Fruit fly (Drosophila melanogaster) whole organism, embryonic: Measurements from ENCODE around the gene Syn1.

ENCODE experiments used
- CG10321 ChIP-seq: fragments of 200-800 bp; sonication (Bioruptor generic); IDR thresholded peaks from 2 replicates; pipeline ENCODE4 v1.3.6; 2022; ENCODE audit warnings: missing biosample characterization, missing genetic modification characterization
- CG10366 ChIP-seq: fragments of 200-800 bp; sonication (Bioruptor generic); IDR thresholded peaks from 2 replicates; pipeline ENCODE4 v1.3.6; 2022; ENCODE audit warnings: missing biosample characterization, missing genetic modification characterization
- CG10979 ChIP-seq: fragments of 200-800 bp; sonication (Bioruptor generic); optimal IDR thresholded peaks from 2 replicates; lab custom pipeline; 2018; ENCODE audit warnings: missing biosample characterization, mild to moderate bottlenecking, missing genetic modification characterization, moderate library complexity
- CG11085 ChIP-seq: fragments of 200-800 bp; sonication (Bioruptor generic); IDR thresholded peaks from 2 replicates; pipeline ENCODE4 v1.3.6; 2022; ENCODE audit warnings: missing biosample characterization, missing genetic modification characterization
- CG12071 ChIP-seq: fragments of 200-800 bp; sonication (Bioruptor generic); optimal IDR thresholded peaks from 3 replicates; lab custom pipeline; 2018; ENCODE audit warnings: missing biosample characterization, mild to moderate bottlenecking, missing genetic modification characterization
- CG14050 ChIP-seq: fragments of 200-800 bp; sonication (Bioruptor generic); IDR thresholded peaks from 3 replicates; pipeline ENCODE4 v1.3.6; 2022; ENCODE audit warnings: missing biosample characterization, missing genetic modification characterization
- CG15601 ChIP-seq: fragments of 200-800 bp; sonication (Bioruptor generic); optimal IDR thresholded peaks from 3 replicates; lab custom pipeline; 2019; ENCODE audit warnings: missing biosample characterization, mild to moderate bottlenecking, missing genetic modification characterization, moderate library complexity
- CG16779 ChIP-seq: fragments of 200-800 bp; sonication (Bioruptor generic); IDR thresholded peaks from 2 replicates; pipeline ENCODE4 v1.3.6; 2022; ENCODE audit warnings: missing biosample characterization, missing genetic modification characterization
- CG18262 ChIP-seq: fragments of 200-800 bp; optimal IDR thresholded peaks from 3 replicates; lab custom pipeline; 2019; ENCODE audit warnings: missing biosample characterization, mild to moderate bottlenecking, missing genetic modification characterization, moderate library complexity
- CG31365 ChIP-seq: fragments of 200-800 bp; sonication (Bioruptor generic); optimal IDR thresholded peaks from 2 replicates; lab custom pipeline; 2018; ENCODE audit warnings: missing biosample characterization, mild to moderate bottlenecking, missing genetic modification characterization
- CG32767 ChIP-seq: fragments of 200-800 bp; sonication (Bioruptor generic); IDR thresholded peaks from 2 replicates; pipeline ENCODE4 v1.3.6; 2022; ENCODE audit warnings: missing biosample characterization, missing genetic modification characterization
- CG4282 ChIP-seq: fragments of 200-800 bp; sonication (Bioruptor generic); optimal IDR thresholded peaks from 2 replicates; lab custom pipeline; 2016; ENCODE audit warnings: missing biosample characterization, missing genetic modification characterization
- CG4730 ChIP-seq: fragments of 200-800 bp; sonication (Bioruptor generic); IDR thresholded peaks from 2 replicates; pipeline ENCODE4 v1.3.6; 2022; ENCODE audit warnings: missing biosample characterization, missing genetic modification characterization
- CG7357 ChIP-seq: fragments of 200-800 bp; sonication (Bioruptor generic); IDR thresholded peaks from 3 replicates; pipeline ENCODE4 v1.3.6; 2022; ENCODE audit warnings: missing biosample characterization, missing genetic modification characterization
- CG7372 ChIP-seq: fragments of 200-800 bp; sonication (Bioruptor generic); IDR thresholded peaks from 2 replicates; pipeline ENCODE4 v1.3.6; 2022; ENCODE audit warnings: missing biosample characterization, missing genetic modification characterization
- CG8281 ChIP-seq: fragments of 200-800 bp; sonication (Bioruptor generic); optimal IDR thresholded peaks from 2 replicates; lab custom pipeline; 2018; ENCODE audit warnings: missing biosample characterization, mild to moderate bottlenecking, missing genetic modification characterization, moderate library complexity
- CG9437 ChIP-seq: fragments of 200-800 bp; sonication (Bioruptor generic); optimal IDR thresholded peaks from 2 replicates; lab custom pipeline; 2018; ENCODE audit warnings: missing biosample characterization, mild to moderate bottlenecking, missing genetic modification characterization
- Dbx ChIP-seq: fragments of 200-800 bp; sonication (Bioruptor generic); IDR thresholded peaks from 3 replicates; pipeline ENCODE4 v1.3.6; 2022; ENCODE audit warnings: missing biosample characterization, missing genetic modification characterization
- Dref ChIP-seq: fragments of 200-800 bp; sonication (Bioruptor generic); IDR thresholded peaks from 2 replicates; pipeline ENCODE4 v1.3.6; 2022; ENCODE audit warnings: missing biosample characterization, missing genetic modification characterization
- Drgx ChIP-seq: fragments of 200-800 bp; sonication (Bioruptor generic); IDR thresholded peaks from 2 replicates; pipeline ENCODE4 v1.3.6; 2022; ENCODE audit warnings: missing biosample characterization, missing genetic modification characterization
- Hey ChIP-seq: fragments of 200-800 bp; sonication (Bioruptor generic); optimal IDR thresholded peaks from 3 replicates; lab custom pipeline; 2018; ENCODE audit warnings: missing biosample characterization, mild to moderate bottlenecking, missing genetic modification characterization
- Hmr ChIP-seq: fragments of 200-800 bp; sonication (Bioruptor generic); optimal IDR thresholded peaks from 3 replicates; lab custom pipeline; 2017; ENCODE audit warnings: mild to moderate bottlenecking, missing biosample characterization, missing genetic modification reagents, missing genetic modification characterization
- Med ChIP-seq: fragments of 200-800 bp; sonication (Bioruptor generic); peaks from one replicate; lab custom pipeline; 2016; ENCODE audit warnings: missing biosample characterization, missing genetic modification characterization, mild to moderate bottlenecking, inconsistent platforms, moderate library complexity
- NC2α ChIP-seq: fragments of 200-800 bp; sonication (Bioruptor generic); optimal IDR thresholded peaks from 2 replicates; lab custom pipeline; 2016; ENCODE audit warnings: missing biosample characterization, missing genetic modification characterization
- NfI ChIP-seq: fragments of 200-800 bp; sonication (Bioruptor generic); optimal IDR thresholded peaks from 3 replicates; lab custom pipeline; 2018; ENCODE audit warnings: missing biosample characterization, mild to moderate bottlenecking, missing genetic modification characterization, moderate library complexity
- Optix ChIP-seq: fragments of 200-800 bp; sonication (Bioruptor generic); IDR thresholded peaks from 3 replicates; pipeline ENCODE4 v1.3.6; 2022; ENCODE audit warnings: missing biosample characterization, missing genetic modification characterization
- PHDP ChIP-seq: fragments of 200-800 bp; sonication (Bioruptor generic); optimal IDR thresholded peaks from 3 replicates; lab custom pipeline; 2018; ENCODE audit warnings: missing biosample characterization, mild to moderate bottlenecking, missing genetic modification characterization, moderate library complexity
- Pdp1 ChIP-seq, 2 experiments: fragments of 200-800 bp; sonication (Bioruptor generic); optimal IDR thresholded peaks; 3 replicates each; lab custom pipeline; 2016; ENCODE audit warnings: missing biosample characterization in 2 of 2, missing genetic modification characterization in 2 of 2, mild to moderate bottlenecking in 1 of 2, moderate library complexity in 1 of 2
- Rfx ChIP-seq: fragments of 200-800 bp; sonication (Bioruptor generic); IDR thresholded peaks from 2 replicates; pipeline ENCODE4 v1.3.6; 2022; ENCODE audit warnings: missing biosample characterization, missing genetic modification characterization
- Spps ChIP-seq: fragments of 200-800 bp; sonication (Bioruptor generic); optimal IDR thresholded peaks from 2 replicates; lab custom pipeline; 2018; ENCODE audit warnings: missing biosample characterization, mild to moderate bottlenecking, missing genetic modification characterization
- Trl ChIP-seq, 3 experiments: fragments of >200 bp in 2 of 3; fragments of 200-800 bp in 1 of 3; sonication (Bioruptor generic) in 1 of 3; optimal IDR thresholded peaks; 2 replicates in 1 of 3; 3 replicates in 2 of 3; lab custom pipeline; 2016 to 2017; ENCODE audit warnings: missing biosample characterization in 1 of 3, missing genetic modification characterization in 1 of 3
- ap ChIP-seq: fragments of 200-800 bp; sonication (Bioruptor generic); IDR thresholded peaks from 2 replicates; pipeline ENCODE4 v1.3.6; 2022; ENCODE audit warnings: missing biosample characterization, missing genetic modification characterization
- ara ChIP-seq: fragments of 200-800 bp; sonication (Bioruptor generic); IDR thresholded peaks from 2 replicates; pipeline ENCODE4 v1.3.6; 2022; ENCODE audit warnings: missing biosample characterization, missing genetic modification characterization
- ash1 ChIP-seq: fragments of 200-800 bp; sonication (Bioruptor generic); optimal IDR thresholded peaks from 2 replicates; lab custom pipeline; 2018; ENCODE audit warnings: missing biosample characterization, mild to moderate bottlenecking, missing genetic modification characterization
- bab2 ChIP-seq: fragments of 200-800 bp; sonication (Bioruptor generic); optimal IDR thresholded peaks from 2 replicates; lab custom pipeline; 2016; ENCODE audit warnings: missing biosample characterization, missing genetic modification characterization
- br ChIP-seq: fragments of >200 bp; optimal IDR thresholded peaks from 2 replicates; lab custom pipeline; 2017
- cg ChIP-seq: fragments of 200-800 bp; sonication (Bioruptor generic); optimal IDR thresholded peaks from 3 replicates; lab custom pipeline; 2019; ENCODE audit warnings: missing biosample characterization, mild to moderate bottlenecking, missing genetic modification characterization, moderate library complexity
- gcm ChIP-seq: fragments of 200-800 bp; sonication (Bioruptor generic); optimal IDR thresholded peaks from 2 replicates; lab custom pipeline; 2019; ENCODE audit warnings: missing biosample characterization, mild to moderate bottlenecking, missing genetic modification characterization, moderate library complexity
- ham ChIP-seq: fragments of 200-800 bp; sonication (Bioruptor generic); IDR thresholded peaks from 2 replicates; pipeline ENCODE4 v1.3.6; 2022; ENCODE audit warnings: missing biosample characterization, missing genetic modification characterization
- jing ChIP-seq: fragments of 200-800 bp; sonication (Bioruptor generic); optimal IDR thresholded peaks from 2 replicates; lab custom pipeline; 2018; ENCODE audit warnings: missing biosample characterization, mild to moderate bottlenecking, missing genetic modification characterization
- klu ChIP-seq: fragments of 200-800 bp; sonication (Bioruptor generic); IDR thresholded peaks from 2 replicates; pipeline ENCODE4 v1.3.6; 2022; ENCODE audit warnings: missing biosample characterization, missing genetic modification characterization
- knrl ChIP-seq: fragments of 200-800 bp; sonication (Bioruptor generic); IDR thresholded peaks from 3 replicates; pipeline ENCODE4 v1.3.6; 2022; ENCODE audit warnings: missing biosample characterization, missing genetic modification characterization; ENCODE audit not compliant: partially characterized antibody
- nmo ChIP-seq: fragments of 200-800 bp; sonication (Bioruptor generic); optimal IDR thresholded peaks from 2 replicates; lab custom pipeline; 2018; ENCODE audit warnings: missing biosample characterization, mild to moderate bottlenecking, missing genetic modification characterization, moderate library complexity
- otp ChIP-seq: fragments of 200-800 bp; sonication (Bioruptor generic); IDR thresholded peaks from 3 replicates; pipeline ENCODE4, ENCODE4 v1.3.6; 2022; ENCODE audit warnings: missing biosample characterization, missing genetic modification characterization
- pita ChIP-seq: fragments of 200-800 bp; sonication (Bioruptor generic); optimal IDR thresholded peaks from 2 replicates; lab custom pipeline; 2017; ENCODE audit warnings: missing biosample characterization, mild to moderate bottlenecking, missing genetic modification characterization
- prd ChIP-seq, 3 experiments: fragments of >200 bp in 2 of 3; fragments of 200-800 bp in 1 of 3; sonication (Bioruptor generic) in 1 of 3; optimal IDR thresholded peaks in 2 of 3; IDR thresholded peaks in 1 of 3; 2 replicates in 2 of 3; 3 replicates in 1 of 3; pipeline versions ENCODE4 v1.3.6 to Lab custom; 2017 to 2022; ENCODE audit warnings: missing biosample characterization in 1 of 3, missing genetic modification characterization in 1 of 3
- row ChIP-seq: fragments of 200-800 bp; sonication (Bioruptor generic); IDR thresholded peaks from 3 replicates; pipeline ENCODE4 v1.3.6; 2022; ENCODE audit warnings: missing biosample characterization, missing genetic modification characterization
- sens-2 ChIP-seq: fragments of 200-800 bp; sonication (Bioruptor generic); IDR thresholded peaks from 2 replicates; pipeline ENCODE4 v1.3.6; 2022; ENCODE audit warnings: missing biosample characterization, missing genetic modification characterization
- sr ChIP-seq: fragments of 200-800 bp; sonication (Bioruptor generic); IDR thresholded peaks from 3 replicates; pipeline ENCODE4 v1.3.6; 2022; ENCODE audit warnings: missing biosample characterization, missing genetic modification characterization
- sug ChIP-seq: fragments of 200-800 bp; optimal IDR thresholded peaks from 2 replicates; lab custom pipeline; 2019; ENCODE audit warnings: missing biosample characterization, mild to moderate bottlenecking, missing genetic modification characterization, moderate library complexity
- vfl ChIP-seq: fragments of 200-800 bp; sonication (Bioruptor generic); optimal IDR thresholded peaks from 2 replicates; lab custom pipeline; 2016; ENCODE audit warnings: missing biosample characterization, missing genetic modification characterization
- zfh1 ChIP-seq: fragments of 200-800 bp; sonication (Bioruptor generic); IDR thresholded peaks from 3 replicates; pipeline ENCODE4 v1.3.6; 2022; ENCODE audit warnings: missing biosample characterization, missing genetic modification characterization

The Syn1 gene

DNA sequence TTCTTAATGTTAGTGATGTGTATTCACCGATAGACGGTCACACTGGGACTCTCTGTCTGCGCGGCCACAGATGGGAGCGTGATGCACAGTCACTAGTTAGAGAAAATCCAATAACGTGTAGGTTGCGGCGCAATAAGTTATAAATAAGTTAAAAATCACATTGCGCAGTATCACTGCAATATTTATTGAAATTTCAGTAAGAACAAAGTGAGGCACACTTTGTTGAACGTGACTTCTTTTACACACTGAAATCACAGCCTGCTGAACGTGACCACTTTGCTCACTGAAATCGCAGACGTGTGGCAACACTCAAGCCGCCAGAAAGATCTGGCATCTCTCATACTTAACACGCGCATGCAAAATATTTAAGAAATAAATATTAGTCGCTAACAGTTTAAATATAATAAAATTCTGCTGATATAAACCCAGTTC is 41.7 kb downstream of the Syn1 start, which contains the start of the genes CG11247 and Polr2H (continued):
- TF ChIP-seq vfl (peak; percentile 86), CG8281 (tag; lab: Kevin White, UChicago) (peak; percentile 44), Dref (peak; percentile 60), Drgx (GFP tag; lab: Robert Waterston, UW) (peak; percentile 77), nmo (GFP tag; lab: Kevin White, UChicago) (peak; percentile 95), CG4730 (peak; percentile 88), jing (peak; percentile 79), CG10366 (GFP tag; lab: Robert Waterston, UW) (peak; percentile 93), ham (peak; percentile 64; the same call in 1 of the 2 replicates), NC2α (GFP tag; lab: Kevin White, UChicago) (peak; percentile 77), Spps (tag; lab: Kevin White, UChicago) (peak; percentile 64), CG15601 (tag; lab: Kevin White, UChicago) (peak; percentile 75), zfh1 (GFP tag; lab: Robert Waterston, UW) (peak; percentile 92), ap (peak; percentile 77), CG10979 (tag; lab: Kevin White, UChicago) (peak; percentile 81), CG7372 (GFP tag; lab: Robert Waterston, UW) (peak; percentile 93), CG10321 (GFP tag; lab: Robert Waterston, UW) (peak; percentile 65), CG11085 (GFP tag; lab: Robert Waterston, UW) (peak; percentile 91), CG7357 (GFP tag; lab: Robert Waterston, UW) (peak; percentile 90), ara (GFP tag; lab: Robert Waterston, UW) (peak; percentile 88), CG16779 (GFP tag; lab: Robert Waterston, UW) (peak; percentile 63), CG4282 (GFP tag; lab: Kevin White, UChicago) (peak; percentile 85), sug (tag; lab: Kevin White, UChicago) (peak; percentile 88), CG9437 (GFP tag; lab: Kevin White, UChicago) (peak; percentile 19), Optix (GFP tag; lab: Robert Waterston, UW) (peak; percentile 94), otp (GFP tag; lab: Robert Waterston, UW) (peak; percentile 88), CG31365 (tag; lab: Kevin White, UChicago) (no peak), sens-2 (peak; percentile 72; the same call in 1 of the 2 replicates), Hmr (GFP tag; lab: Kevin White, UChicago) (peak; percentile 83), Trl (optimal IDR thresholded peaks at IDR 0.05; lab: Kevin White, UChicago) (no peak), Trl (GFP tag; optimal IDR thresholded peaks at IDR 0.05; lab: Kevin White, UChicago) (peak; percentile 95), CG12071 (GFP tag; lab: Kevin White, UChicago) (peak; percentile 51), NfI (GFP tag; lab: Kevin White, UChicago) (peak; percentile 87), Dbx (GFP tag; lab: Robert Waterston, UW) (peak; percentile 93)

DNA sequence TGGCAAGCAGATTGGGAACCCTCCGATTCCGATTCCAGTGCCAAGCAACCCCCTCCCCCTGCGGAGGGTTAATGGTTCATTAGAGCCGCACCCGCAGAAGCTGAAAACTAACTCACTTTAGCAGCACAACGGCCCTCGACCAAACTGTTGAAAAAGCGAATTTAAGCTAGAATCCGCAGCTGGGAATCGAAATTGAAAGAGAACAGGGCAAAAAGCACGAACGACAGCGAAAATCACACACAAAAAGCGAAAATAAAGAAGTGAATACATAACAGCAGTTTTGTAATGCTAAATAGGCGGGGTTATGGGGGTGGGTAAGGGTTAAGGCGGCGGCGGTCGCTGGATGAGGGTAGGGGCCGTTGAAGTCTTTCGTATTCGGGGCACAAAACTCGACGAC is 42.6 kb downstream of the Syn1 start:
- TF ChIP-seq gcm (peak; percentile 71), ash1 (no peak), PHDP (tag; lab: Kevin White, UChicago) (no peak), prd (optimal IDR thresholded peaks at IDR 0.05; lab: Kevin White, UChicago) (no peak), prd (GFP tag; IDR thresholded peaks at IDR 0.05; lab: Robert Waterston, UW) (no peak), CG14050 (GFP tag; lab: Robert Waterston, UW) (no peak), Hey (no peak), bab2 (GFP tag; lab: Kevin White, UChicago) (no peak), Spps (tag; lab: Kevin White, UChicago) (no peak), row (GFP tag; lab: Robert Waterston, UW) (no peak), klu (GFP tag; lab: Robert Waterston, UW) (no peak), knrl (GFP tag; lab: Robert Waterston, UW) (no peak), Med (no peak), CG18262 (no peak), Rfx (no peak), Pdp1 (GFP tag; optimal IDR thresholded peaks at IDR 0.05; lab: Kevin White, UChicago) (peak in 1 of 2 experiments; percentile 9), pita (GFP tag; lab: Kevin White, UChicago) (no peak), br (lab: Kevin White, UChicago) (no peak), sr (no peak), cg (GFP tag; lab: Kevin White, UChicago) (no peak), CG32767 (GFP tag; lab: Robert Waterston, UW) (no peak)
